Fruit fly (Drosophila melanogaster): ENCODE data around the gene CG34250.
A peak's percentile ranks its signal among the peaks of the same experiment; 100 is the strongest.

Gene CG34250

DNA sequence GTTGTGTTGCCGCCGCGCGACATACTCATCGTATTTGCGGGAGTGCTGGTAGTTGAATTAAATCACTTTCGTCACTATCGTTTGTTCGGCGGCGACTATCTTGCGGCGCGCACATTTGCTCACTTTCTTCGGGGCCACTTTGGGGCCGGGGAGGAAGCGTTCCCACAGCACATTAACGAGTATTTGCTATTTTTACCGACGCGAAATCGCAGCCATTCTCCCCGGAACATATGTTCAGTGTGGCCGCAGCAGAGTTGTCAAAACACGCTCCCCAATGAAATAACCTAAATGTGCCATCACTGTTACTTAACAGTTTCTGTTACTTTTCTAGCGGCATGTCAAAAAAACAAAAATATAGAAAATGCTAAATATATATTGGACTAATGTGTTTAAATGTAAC lies 43.1 kb upstream of the CG34250 start, which contains the start of gene frc:
TSS of gene frc (minus strand) at position 244 of the 400 bp plus-strand sequence.
- no peak for TF ChIP-seq GATAd (GFP tag; optimal IDR thresholded peaks at IDR 0.05)
- no peak for TF ChIP-seq Rel (GFP tag; optimal IDR thresholded peaks at IDR 0.05)
- peak; percentile 5 for TF ChIP-seq Rel (tag; optimal IDR thresholded peaks at IDR 0.05)

DNA sequence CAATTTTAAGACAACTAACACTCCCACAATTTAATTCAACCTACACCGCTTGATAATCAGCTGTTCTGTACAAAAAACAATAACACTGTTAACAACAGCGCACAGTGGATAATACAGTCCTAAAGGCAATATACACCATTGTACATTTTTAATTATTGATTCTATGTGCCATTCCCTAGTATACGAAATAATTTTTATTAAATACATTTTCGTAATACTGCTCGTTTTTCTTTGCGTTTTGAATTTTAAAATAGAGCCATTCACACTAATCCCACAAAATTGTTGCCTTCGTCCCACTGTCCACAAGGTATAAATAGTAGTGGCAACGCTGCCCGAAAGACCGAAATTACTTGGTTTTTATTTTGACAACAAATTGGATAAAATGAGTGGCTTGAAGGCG lies 42.5 kb upstream of the CG34250 start, which contains the start of the genes Coq4 and CG32176:
TSS of gene Coq4 (minus strand) at position 67 of the 400 bp plus-strand sequence.
TSS of gene CG32176 (plus strand) at position 314 of the 400 bp plus-strand sequence.
- TF ChIP-seq pan (optimal IDR thresholded peaks at IDR 0.05) (no peak), woc (GFP tag; optimal IDR thresholded peaks at IDR 0.05) (peak; percentile 96), Hnf4 (GFP tag; optimal IDR thresholded peaks at IDR 0.05) (peak; percentile 98), CG32264 (GFP tag; optimal IDR thresholded peaks at IDR 0.05) (peak; percentile 94), Jra (GFP tag; optimal IDR thresholded peaks at IDR 0.05) (peak; percentile 96), Abd-B (GFP tag; optimal IDR thresholded peaks at IDR 0.05) (no peak), sv (GFP tag; optimal IDR thresholded peaks at IDR 0.05) (peak; percentile 99), Hr83 (GFP tag; optimal IDR thresholded peaks at IDR 0.05; ENCODE audit: poor library complexity, severe bottlenecking) (peak; percentile 91), CG9705 (GFP tag; optimal IDR thresholded peaks at IDR 0.05) (peak; percentile 95), dsf (GFP tag; optimal IDR thresholded peaks at IDR 0.05; ENCODE audit: borderline replicate concordance) (peak; percentile 95), dmrt93B (GFP tag; optimal IDR thresholded peaks at IDR 0.05) (peak; percentile 92), sage (GFP tag; optimal IDR thresholded peaks at IDR 0.05) (peak; percentile 88), usp (GFP tag; optimal IDR thresholded peaks at IDR 0.05) (no peak), Hr78 (GFP tag; optimal IDR thresholded peaks at IDR 0.05) (no peak), rgr (GFP tag; optimal IDR thresholded peaks at IDR 0.05) (peak; percentile 99), ey (GFP tag; optimal IDR thresholded peaks at IDR 0.05) (peak; percentile 98), tai (GFP tag; optimal IDR thresholded peaks at IDR 0.05) (peak; percentile 97), Rel (GFP tag; optimal IDR thresholded peaks at IDR 0.05) (peak; percentile 42), Rel (tag; optimal IDR thresholded peaks at IDR 0.05) (peak; percentile 82), Dif (GFP tag; optimal IDR thresholded peaks at IDR 0.05; ENCODE audit: partially characterized antibody) (no peak), Vsx2 (GFP tag; optimal IDR thresholded peaks at IDR 0.05; ENCODE audit: partially characterized antibody) (no peak), br (GFP tag; optimal IDR thresholded peaks at IDR 0.05) (peak; percentile 98), fru (GFP tag; optimal IDR thresholded peaks at IDR 0.05) (peak; percentile 97), psq (GFP tag; optimal IDR thresholded peaks at IDR 0.05) (peak; percentile 92), dl (GFP tag; optimal IDR thresholded peaks at IDR 0.05; ENCODE audit: insufficient read depth in 1 of 2, partially characterized antibody in 2 of 2) (no peak), Dfd (GFP tag; optimal IDR thresholded peaks at IDR 0.05) (no peak), brk (GFP tag; optimal IDR thresholded peaks at IDR 0.05) (peak; percentile 95), CrebA (GFP tag; optimal IDR thresholded peaks at IDR 0.05; ENCODE audit: borderline replicate concordance) (no peak), Myc (optimal IDR thresholded peaks at IDR 0.05) (no peak), OdsH (GFP tag; optimal IDR thresholded peaks at IDR 0.05) (peak; percentile 96), foxo (GFP tag; optimal IDR thresholded peaks at IDR 0.05) (peak; percentile 90 to 99), N (GFP tag; optimal IDR thresholded peaks at IDR 0.05) (no peak), jim (GFP tag; optimal IDR thresholded peaks at IDR 0.05) (peak; percentile 46), lola (GFP tag; optimal IDR thresholded peaks at IDR 0.05) (no peak), GATAd (GFP tag; optimal IDR thresholded peaks at IDR 0.05) (peak; percentile 96), Mio (GFP tag; optimal IDR thresholded peaks at IDR 0.05) (peak; percentile 82), HLH106 (tag; optimal IDR thresholded peaks at IDR 0.05) (peak; percentile 97), Sp1 (GFP tag; optimal IDR thresholded peaks at IDR 0.05) (peak; percentile 94), h (GFP tag; optimal IDR thresholded peaks at IDR 0.05) (peak; percentile 98)

DNA sequence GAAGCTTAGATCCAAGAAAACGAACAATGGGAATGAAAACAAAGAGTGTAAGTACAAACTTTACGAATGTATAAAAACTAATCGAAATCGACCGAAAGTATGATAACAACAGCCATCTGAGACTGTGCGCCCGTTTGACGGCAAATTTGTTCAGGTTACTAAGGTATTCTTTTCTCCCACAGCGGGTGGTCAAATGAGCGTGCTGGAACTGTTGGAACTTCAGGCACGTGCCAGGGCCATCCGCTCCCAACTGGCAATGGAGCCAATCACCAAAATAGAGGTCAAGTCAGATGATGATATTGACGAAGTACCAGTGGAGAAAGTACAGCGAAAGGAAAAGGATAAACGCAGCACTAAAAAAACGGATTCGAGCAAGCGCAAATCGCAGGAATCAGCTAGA lies 39.7 kb upstream of the CG34250 start, which contains the start of gene CG12229:
TSS of gene CG12229 (minus strand) at position 101 of the 400 bp plus-strand sequence.
- TF ChIP-seq CG32264 (GFP tag; optimal IDR thresholded peaks at IDR 0.05) (no peak), ey (GFP tag; optimal IDR thresholded peaks at IDR 0.05) (no peak), Dfd (GFP tag; optimal IDR thresholded peaks at IDR 0.05) (no peak), h (GFP tag; optimal IDR thresholded peaks at IDR 0.05) (no peak), foxo (GFP tag; optimal IDR thresholded peaks at IDR 0.05) (no peak), Vsx2 (GFP tag; optimal IDR thresholded peaks at IDR 0.05; ENCODE audit: partially characterized antibody) (no peak), pan (optimal IDR thresholded peaks at IDR 0.05) (no peak), sage (GFP tag; optimal IDR thresholded peaks at IDR 0.05) (no peak), CG9705 (GFP tag; optimal IDR thresholded peaks at IDR 0.05) (no peak), GATAd (GFP tag; optimal IDR thresholded peaks at IDR 0.05) (no peak), dl (GFP tag; optimal IDR thresholded peaks at IDR 0.05; ENCODE audit: insufficient read depth in 1 of 2, partially characterized antibody in 2 of 2) (no peak), HLH106 (tag; optimal IDR thresholded peaks at IDR 0.05) (no peak), fru (GFP tag; optimal IDR thresholded peaks at IDR 0.05) (no peak), br (GFP tag; optimal IDR thresholded peaks at IDR 0.05) (no peak), Hr83 (GFP tag; optimal IDR thresholded peaks at IDR 0.05; ENCODE audit: poor library complexity, severe bottlenecking) (no peak), N (GFP tag; optimal IDR thresholded peaks at IDR 0.05) (no peak), Mio (GFP tag; optimal IDR thresholded peaks at IDR 0.05) (no peak), brk (GFP tag; optimal IDR thresholded peaks at IDR 0.05) (no peak), CrebA (GFP tag; optimal IDR thresholded peaks at IDR 0.05; ENCODE audit: borderline replicate concordance) (no peak), Rel (GFP tag; optimal IDR thresholded peaks at IDR 0.05) (no peak), Rel (tag; optimal IDR thresholded peaks at IDR 0.05) (no peak)

All from whole organism, wandering third instar larva.